Fruit fly (Drosophila melanogaster): ENCODE results near the gene hng3.

Gene hng3

DNA sequence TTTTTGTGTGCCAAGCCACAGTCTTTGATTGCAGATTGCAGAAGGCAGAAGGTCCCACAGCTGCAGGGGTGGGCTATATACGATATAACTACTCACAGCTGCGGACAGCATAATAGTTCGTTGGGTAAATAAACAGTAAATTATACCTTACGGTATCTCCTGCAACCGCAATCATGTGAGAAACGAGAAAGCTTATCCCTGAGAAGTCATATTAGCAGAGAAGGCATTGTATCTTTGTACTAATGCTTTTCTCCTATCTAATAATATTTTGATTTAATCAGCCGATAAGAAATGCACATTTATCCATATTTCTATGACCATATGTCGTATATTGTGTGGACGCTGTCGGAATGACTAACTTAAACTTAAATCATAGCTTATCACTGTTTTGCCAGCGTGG lies 11.6 kb upstream of the hng3 start (continued):
- TF ChIP-seq Sox14 (GFP tag; optimal IDR thresholded peaks at IDR 0.05): peak; percentile 50
- peak; percentile 29 for TF ChIP-seq spab (GFP tag; optimal IDR thresholded peaks at IDR 0.05)
- no peak for TF ChIP-seq CG8319 (GFP tag; optimal IDR thresholded peaks at IDR 0.05)
- peak; percentile 17 for TF ChIP-seq OdsH (GFP tag; optimal IDR thresholded peaks at IDR 0.05)
- peak; percentile 32 for TF ChIP-seq CG11762 (GFP tag; optimal IDR thresholded peaks at IDR 0.05; ENCODE audit: insufficient read depth)
- no peak for TF ChIP-seq lz (GFP tag; optimal IDR thresholded peaks at IDR 0.05)
- no peak for TF ChIP-seq Lpt (GFP tag; optimal IDR thresholded peaks at IDR 0.05)

DNA sequence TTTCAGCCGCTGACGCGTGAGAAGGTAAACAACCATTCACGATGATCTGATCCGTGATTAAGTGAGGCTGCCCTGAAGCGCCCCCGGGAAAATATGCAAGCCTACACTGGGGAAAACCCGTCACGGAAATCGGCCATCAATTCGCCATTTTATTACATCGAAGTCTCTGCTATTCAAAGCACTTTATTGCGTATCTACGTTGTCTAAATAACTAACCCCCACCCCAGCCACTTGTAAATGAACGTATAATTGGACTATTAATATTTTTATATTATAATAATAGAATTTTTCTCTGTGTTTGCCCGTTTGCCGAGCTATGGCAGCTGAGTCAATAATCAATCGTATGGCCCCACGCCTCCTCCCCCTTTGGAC lies 11.0 kb upstream of the hng3 start:
- TF ChIP-seq achi (GFP tag; optimal IDR thresholded peaks at IDR 0.05) (peak; percentile 45), Sox15 (GFP tag; optimal IDR thresholded peaks at IDR 0.05) (peak; percentile 44), CG11902 (GFP tag; optimal IDR thresholded peaks at IDR 0.05) (no peak), CG8319 (GFP tag; optimal IDR thresholded peaks at IDR 0.05) (no peak), Hr4 (GFP tag; optimal IDR thresholded peaks at IDR 0.05) (peak; percentile 42), CG8119 (GFP tag; IDR thresholded peaks at IDR 0.05) (peak; percentile 60), Hr38 (GFP tag; optimal IDR thresholded peaks at IDR 0.05) (no peak), CG9139 (GFP tag; optimal IDR thresholded peaks at IDR 0.05) (no peak), CG11294 (GFP tag; IDR thresholded peaks at IDR 0.05) (peak; percentile 56), svp (GFP tag) (peak; percentile 88), CG11762 (GFP tag; optimal IDR thresholded peaks at IDR 0.05; ENCODE audit: insufficient read depth) (no peak), fd85E (GFP tag; optimal IDR thresholded peaks at IDR 0.05) (no peak), ss (GFP tag; optimal IDR thresholded peaks at IDR 0.05) (peak; percentile 10 to 11), CG31627 (GFP tag; optimal IDR thresholded peaks at IDR 0.05) (no peak), CG15336 (GFP tag; IDR thresholded peaks at IDR 0.05) (peak; percentile 55; the same call in 1 of the 2 replicates), CG6276 (GFP tag; optimal IDR thresholded peaks at IDR 0.05) (no peak), CG32006 (GFP tag; optimal IDR thresholded peaks at IDR 0.05) (peak; percentile 68), Eip78C (GFP tag) (no peak), Ets21C (GFP tag; optimal IDR thresholded peaks at IDR 0.05) (no peak), fd59A (GFP tag; optimal IDR thresholded peaks at IDR 0.05) (peak; percentile 33), lz (GFP tag; optimal IDR thresholded peaks at IDR 0.05) (no peak), Sox14 (GFP tag; optimal IDR thresholded peaks at IDR 0.05) (no peak), CG6808 (GFP tag; optimal IDR thresholded peaks at IDR 0.05) (no peak), CG4318 (GFP tag; optimal IDR thresholded peaks at IDR 0.05) (peak; percentile 64), Eip75B (GFP tag; optimal IDR thresholded peaks at IDR 0.05) (no peak), CG10669 (GFP tag; optimal IDR thresholded peaks at IDR 0.05) (peak; percentile 44), acj6 (GFP tag; optimal IDR thresholded peaks at IDR 0.05) (peak; percentile 42), CG3032 (tag; optimal IDR thresholded peaks at IDR 0.05) (peak; percentile 65), CG1621 (tag; optimal IDR thresholded peaks at IDR 0.05) (peak; percentile 43), spab (GFP tag; optimal IDR thresholded peaks at IDR 0.05) (peak; percentile 42), Met (GFP tag; optimal IDR thresholded peaks at IDR 0.05) (no peak), Ets96B (tag; optimal IDR thresholded peaks at IDR 0.05) (peak; percentile 75), eg (GFP tag; IDR thresholded peaks at IDR 0.05) (peak; percentile 59; the same call in 2 of the 3 replicates), topi (GFP tag; optimal IDR thresholded peaks at IDR 0.05) (peak; percentile 25), CG10631 (GFP tag; optimal IDR thresholded peaks at IDR 0.05) (peak; percentile 38), Hr39 (GFP tag; optimal IDR thresholded peaks at IDR 0.05) (no peak), cyc (GFP tag; optimal IDR thresholded peaks at IDR 0.05) (no peak), Lpt (GFP tag; optimal IDR thresholded peaks at IDR 0.05) (no peak), Sox102F (GFP tag; optimal IDR thresholded peaks at IDR 0.05) (peak; percentile 8), CG8632 (GFP tag; optimal IDR thresholded peaks at IDR 0.05) (peak; percentile 50), dac (GFP tag; optimal IDR thresholded peaks at IDR 0.05) (no peak), CG7368 (GFP tag; optimal IDR thresholded peaks at IDR 0.05) (no peak), CG6163 (GFP tag; IDR thresholded peaks at IDR 0.05) (peak; percentile 78), esn (GFP tag; optimal IDR thresholded peaks at IDR 0.05) (no peak), Blimp-1 (GFP tag; optimal IDR thresholded peaks at IDR 0.05) (no peak), Gug (GFP tag; IDR thresholded peaks at IDR 0.05) (peak; percentile 49), pdm3 (GFP tag; optimal IDR thresholded peaks at IDR 0.05) (no peak), fkh (GFP tag; optimal IDR thresholded peaks at IDR 0.05) (no peak), CG34406 (GFP tag; optimal IDR thresholded peaks at IDR 0.05) (peak; percentile 32)

Measured in whole organism, prepupa.